Worm (Caenorhabditis elegans) whole organism, L4/young adult: Measurements from ENCODE around the gene mrps-10.

Source experiments
- W03F9.2 ChIP-seq: fragments of 150-350 bp; optimal IDR thresholded peaks from 2 replicates; lab custom pipeline; 2014; ENCODE audit warnings: missing biosample characterization, missing genetic modification characterization
- dao-5 ChIP-seq: sonication (generic microtip); optimal IDR thresholded peaks from 2 replicates; lab custom pipeline; 2016; ENCODE audit warnings: missing genotype, missing genetic modification characterization, moderate library complexity, missing compliant biosample characterization
- him-1 ChIP-seq: sonication (generic microtip); optimal IDR thresholded peaks from 2 replicates; lab custom pipeline; 2016; ENCODE audit warnings: missing genotype, missing genetic modification reagents, missing genetic modification characterization, missing compliant biosample characterization

The mrps-10 gene

DNA sequence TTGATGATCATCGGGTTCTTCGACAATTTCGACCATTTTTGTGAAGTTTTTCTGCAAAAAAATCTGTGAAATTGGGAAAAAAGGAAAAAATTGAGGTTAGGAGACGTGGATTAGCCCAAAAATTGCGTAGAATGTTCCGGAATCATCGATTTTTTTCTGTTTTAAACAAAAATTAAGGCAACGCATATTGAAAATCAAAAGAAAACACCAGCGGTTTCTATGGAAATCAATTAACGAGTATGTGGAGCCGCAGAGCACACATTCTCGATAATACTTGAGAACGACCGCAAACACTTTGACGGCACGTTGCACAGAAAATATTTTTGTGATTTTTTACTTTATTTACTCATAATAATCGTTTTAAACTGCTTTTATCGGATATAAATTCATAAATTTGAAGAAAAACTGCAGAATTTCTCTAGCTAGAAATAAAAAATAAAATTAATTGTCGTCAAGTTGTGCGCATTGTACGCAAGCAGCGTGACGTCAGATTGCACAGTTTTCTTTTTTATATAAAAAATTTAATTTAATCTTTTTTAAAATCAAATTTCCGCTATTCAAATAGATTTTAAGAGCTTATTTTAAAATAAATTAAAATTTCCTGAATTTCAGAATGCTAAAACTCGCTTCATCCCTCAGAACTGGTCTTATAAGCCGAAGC, at the start of gene mrps-10, which contains the start of gene npp-25:
TSS of gene mrps-10 (plus strand) at position 611 of the 661 bp plus-strand sequence.
TSS of gene npp-25 (minus strand) at position 51 of the 661 bp plus-strand sequence.
- no peak for TF ChIP-seq dao-5 (tag; lab: Kevin White, UChicago)
- TF ChIP-seq W03F9.2: no peak
- no peak for TF ChIP-seq him-1 (tag; lab: Kevin White, UChicago)

ce11 chrIII:12877527-12878234, 48.7 kb upstream of the mrps-10 start, which contains the start of the genes cec-7 and enu-3.5:
Gene cec-7 (minus strand): TSS chrIII:12877577.
Gene enu-3.5 (plus strand): TSS chrIII:12878196.
- no peak for TF ChIP-seq him-1 (tag; lab: Kevin White, UChicago)
- no peak for TF ChIP-seq W03F9.2
- TF ChIP-seq dao-5 (tag; lab: Kevin White, UChicago): no peak

DNA sequence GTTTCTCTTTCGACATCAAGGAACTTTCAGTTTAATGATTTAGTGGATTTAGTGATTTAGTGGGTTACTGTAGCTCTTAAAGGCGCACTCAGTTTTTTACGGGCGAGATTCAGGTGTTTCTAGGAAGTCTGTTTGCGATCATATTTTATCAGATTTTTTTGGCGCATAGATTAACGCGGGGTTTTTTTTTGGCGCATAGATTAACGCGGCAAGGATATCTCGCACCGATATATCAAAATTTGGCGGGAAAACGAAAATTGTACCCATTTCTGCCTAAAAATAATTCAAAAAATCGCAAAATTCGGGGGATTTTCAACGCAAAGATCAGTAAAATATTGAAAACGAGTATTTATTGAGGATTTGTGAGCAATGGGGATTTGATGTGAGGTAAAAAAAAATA, 45.7 kb upstream of the mrps-10 start:
- TF ChIP-seq him-1 (tag; lab: Kevin White, UChicago) (no peak), dao-5 (tag; lab: Kevin White, UChicago) (no peak), W03F9.2 (no peak)

- TF ChIP-seq dao-5 (tag; lab: Kevin White, UChicago): no peak
- no peak for TF ChIP-seq W03F9.2
- TF ChIP-seq him-1 (tag; lab: Kevin White, UChicago): no peak
Measured at ce11 chrIII:12885153-12885552, 41.2 kb upstream of the mrps-10 start.

- TF ChIP-seq W03F9.2 (no peak), dao-5 (tag; lab: Kevin White, UChicago) (no peak), him-1 (tag; lab: Kevin White, UChicago) (no peak)
Measured at ce11 chrIII:12891580-12891979, 34.8 kb upstream of the mrps-10 start, which contains the start of the genes Y37D8A.29 and unc-71. Gene Y37D8A.29 (minus strand): TSS chrIII:12891680. Gene unc-71 (minus strand): TSS chrIII:12891738.

DNA sequence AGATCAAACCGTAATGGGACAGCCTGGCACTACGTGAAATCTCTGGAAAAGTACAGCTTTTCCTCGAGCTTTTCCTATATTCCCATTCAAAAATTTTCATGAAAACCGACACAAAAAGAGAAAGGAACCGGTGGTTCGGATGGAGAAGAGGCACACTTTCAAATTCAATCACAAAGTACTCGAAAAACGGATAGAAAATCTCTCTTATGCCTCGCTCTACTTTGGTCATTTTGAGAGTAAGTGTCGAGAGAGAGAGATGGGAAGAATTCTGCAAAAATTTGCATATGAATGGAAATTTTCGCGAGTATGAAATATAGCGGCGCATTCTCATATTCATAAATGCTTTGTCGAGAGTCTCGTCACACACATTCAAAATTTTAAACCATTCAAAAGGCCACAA, 33.6 kb upstream of the mrps-10 start:
- no peak for TF ChIP-seq dao-5 (tag; lab: Kevin White, UChicago)
- TF ChIP-seq W03F9.2: no peak
- no peak for TF ChIP-seq him-1 (tag; lab: Kevin White, UChicago)

- TF ChIP-seq him-1 (tag; lab: Kevin White, UChicago) (no peak), W03F9.2 (no peak), dao-5 (tag; lab: Kevin White, UChicago) (no peak)
Measured at ce11 chrIII:12894207-12894606, 32.1 kb upstream of the mrps-10 start.

- TF ChIP-seq W03F9.2 (no peak), him-1 (tag; lab: Kevin White, UChicago) (no peak), dao-5 (tag; lab: Kevin White, UChicago) (no peak)
Measured at ce11 chrIII:12904052-12904451, 22.3 kb upstream of the mrps-10 start.

- TF ChIP-seq dao-5 (tag; lab: Kevin White, UChicago) (no peak), W03F9.2 (peak; percentile 99), him-1 (tag; lab: Kevin White, UChicago) (peak; percentile 98)
Measured at ce11 chrIII:12904987-12905541, 21.3 kb upstream of the mrps-10 start, which contains the start of gene cox-5A. Gene cox-5A (plus strand): TSS chrIII:12905491.

DNA sequence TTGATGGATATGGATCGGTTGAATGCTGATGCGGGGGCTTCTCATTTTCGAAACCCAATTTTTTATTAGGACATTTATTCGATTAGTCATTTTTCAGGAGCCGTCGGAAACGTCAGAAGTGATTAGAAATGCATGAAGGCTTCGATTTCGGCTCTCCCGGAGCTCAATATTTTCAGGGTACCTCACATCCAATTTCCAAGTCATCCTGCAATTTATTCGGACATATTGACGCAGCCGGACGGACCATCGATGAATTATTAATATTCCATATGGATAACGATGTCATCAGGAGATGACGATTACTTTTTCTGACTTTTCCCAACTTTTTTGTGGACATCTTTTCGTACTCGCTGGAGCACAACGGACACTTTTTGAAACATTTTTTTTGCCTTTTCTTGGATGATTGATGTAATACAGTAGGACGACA, 19.7 kb upstream of the mrps-10 start:
- TF ChIP-seq him-1 (tag; lab: Kevin White, UChicago) (no peak), W03F9.2 (no peak), dao-5 (tag; lab: Kevin White, UChicago) (no peak)

DNA sequence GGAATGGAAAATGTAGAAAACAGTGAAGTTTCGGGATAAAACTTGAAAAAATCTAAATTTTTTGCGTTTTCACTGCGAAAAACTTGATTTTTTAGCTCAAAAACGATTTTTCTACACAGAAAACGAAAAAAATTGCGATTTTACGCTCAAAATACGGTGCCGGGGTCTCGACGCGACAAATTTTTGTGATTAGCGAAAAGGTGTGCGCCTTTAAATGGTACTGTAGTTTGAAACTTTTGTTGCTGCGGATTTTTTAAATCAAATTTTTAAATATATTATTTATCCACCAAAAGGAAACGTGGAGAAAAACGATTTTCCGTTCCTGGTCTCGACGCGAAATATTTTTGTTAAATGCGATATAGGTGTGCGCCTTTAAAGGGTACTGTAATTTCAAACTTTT, 19.1 kb upstream of the mrps-10 start:
- TF ChIP-seq dao-5 (tag; lab: Kevin White, UChicago) (no peak), W03F9.2 (no peak), him-1 (tag; lab: Kevin White, UChicago) (no peak)

DNA sequence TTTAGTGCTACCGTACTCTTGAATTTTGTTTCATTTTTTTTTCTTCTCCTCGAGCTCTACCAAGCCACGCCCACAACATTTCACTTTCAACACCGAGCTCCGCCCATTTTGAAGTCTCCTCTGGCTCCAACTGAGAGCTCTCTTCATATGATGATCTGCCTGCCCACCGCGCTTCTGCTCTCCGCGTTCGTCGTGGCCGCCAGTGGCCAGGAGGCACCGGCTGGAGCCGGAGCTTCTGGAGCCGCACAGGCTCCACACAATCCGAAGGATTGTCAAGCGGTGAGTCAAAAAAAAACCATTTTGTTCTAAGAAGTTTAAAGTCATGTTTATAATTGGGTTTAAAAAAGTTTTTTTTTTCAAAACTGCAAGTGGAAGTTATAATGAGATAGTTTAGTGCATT, 16.0 kb upstream of the mrps-10 start, which contains the start of gene flp-14:
TSS of gene flp-14 (plus strand) at position 146 of the 400 bp plus-strand sequence.
- TF ChIP-seq dao-5 (tag; lab: Kevin White, UChicago) (no peak), W03F9.2 (no peak), him-1 (tag; lab: Kevin White, UChicago) (no peak)

- TF ChIP-seq W03F9.2: no peak
- no peak for TF ChIP-seq dao-5 (tag; lab: Kevin White, UChicago)
- no peak for TF ChIP-seq him-1 (tag; lab: Kevin White, UChicago)
Measured at ce11 chrIII:12916459-12916858, 9.9 kb upstream of the mrps-10 start.

- TF ChIP-seq dao-5 (tag; lab: Kevin White, UChicago) (no peak), him-1 (tag; lab: Kevin White, UChicago) (no peak), W03F9.2 (no peak)
Measured at ce11 chrIII:12917852-12918251, 8.5 kb upstream of the mrps-10 start.
